Worm (Caenorhabditis elegans) whole organism, L4/young adult: ENCODE data around the gene fipr-25.

Source experiments
- W03F9.2 ChIP-seq: fragments of 150-350 bp; optimal IDR thresholded peaks from 2 replicates; lab custom pipeline; 2014; ENCODE audit warnings: missing biosample characterization, missing genetic modification characterization
- dao-5 ChIP-seq: sonication (generic microtip); optimal IDR thresholded peaks from 2 replicates; lab custom pipeline; 2016; ENCODE audit warnings: missing genotype, missing genetic modification characterization, moderate library complexity, missing compliant biosample characterization
- him-1 ChIP-seq: sonication (generic microtip); optimal IDR thresholded peaks from 2 replicates; lab custom pipeline; 2016; ENCODE audit warnings: missing genotype, missing genetic modification reagents, missing genetic modification characterization, missing compliant biosample characterization

DNA sequence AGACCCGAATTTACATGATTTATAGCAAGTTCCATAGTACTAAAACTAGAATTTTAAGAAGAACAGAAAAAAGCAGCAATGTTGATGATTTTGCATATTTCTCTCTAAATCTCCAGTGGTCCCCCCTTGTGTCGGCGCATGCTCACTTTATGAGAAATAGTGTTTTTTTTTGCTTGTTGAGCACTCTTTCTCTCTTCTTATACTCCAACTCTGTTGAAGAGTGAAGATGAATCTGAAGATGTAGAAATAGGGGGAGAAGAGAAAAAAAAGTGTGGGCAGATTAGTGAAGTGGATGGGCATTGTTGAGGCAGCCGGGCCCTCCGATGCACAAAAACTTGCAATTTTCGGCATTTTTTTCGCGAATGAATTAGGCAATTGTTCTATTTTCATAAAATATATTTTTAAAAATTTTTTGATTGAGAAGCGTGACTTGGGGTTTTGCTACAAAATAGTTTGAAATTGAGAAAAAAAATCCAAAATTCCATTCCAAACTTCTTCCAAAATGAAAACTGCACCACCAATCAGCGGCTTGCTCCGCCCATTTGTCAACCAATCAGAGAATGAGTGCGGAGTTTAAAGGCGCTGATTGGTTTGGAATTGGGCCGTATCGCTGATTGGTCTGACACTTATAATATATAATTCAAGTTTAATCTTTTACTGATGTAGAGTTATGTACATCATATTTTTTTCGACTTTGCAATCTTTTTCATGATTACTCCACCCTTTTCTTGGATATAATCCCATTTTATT is 16.6 kb upstream of the fipr-25 start:
- TF ChIP-seq dao-5 (tag; lab: Kevin White, UChicago) (no peak), him-1 (no peak), W03F9.2 (tag; lab: Kevin White, UChicago) (no peak)
